Fruit fly (Drosophila melanogaster) whole organism, wandering third instar larva: ENCODE results near the gene CG34266.

ENCODE experiments used
- Abd-B ChIP-seq: fragments of >200 bp; optimal IDR thresholded peaks from 2 replicates; lab custom pipeline; 2017; ENCODE audit warnings: missing biosample characterization, missing genetic modification characterization
- CG32264 ChIP-seq: fragments of 200-800 bp; sonication (Bioruptor generic); optimal IDR thresholded peaks from 2 replicates; lab custom pipeline; 2016; ENCODE audit warnings: missing biosample characterization, missing genetic modification characterization
- CrebA ChIP-seq: fragments of 200-800 bp; sonication (Bioruptor generic); optimal IDR thresholded peaks from 2 replicates; lab custom pipeline; 2016; ENCODE audit warnings: missing biosample characterization, mild to moderate bottlenecking, missing genetic modification characterization, borderline replicate concordance
- Dfd ChIP-seq: fragments of >200 bp; optimal IDR thresholded peaks from 2 replicates; lab custom pipeline; 2017; ENCODE audit warnings: missing biosample characterization, missing genetic modification characterization
- Dif ChIP-seq: fragments of 200-275, 200-300 bp; sonication (Bioruptor generic); optimal IDR thresholded peaks from 2 replicates; lab custom pipeline; 2018; ENCODE audit warnings: missing biosample characterization, missing genetic modification characterization; ENCODE audit not compliant: partially characterized antibody
- GATAd ChIP-seq: sonication (Bioruptor generic); optimal IDR thresholded peaks from 2 replicates; lab custom pipeline; 2016; ENCODE audit warnings: missing biosample characterization, missing genetic modification characterization
- HLH106 ChIP-seq: fragments of 200-800 bp; optimal IDR thresholded peaks from 3 replicates; lab custom pipeline; 2019; ENCODE audit warnings: missing biosample characterization, mild to moderate bottlenecking, missing genetic modification characterization, moderate library complexity
- Hnf4 ChIP-seq: fragments of 200-800 bp; sonication (Bioruptor generic); optimal IDR thresholded peaks from 2 replicates; lab custom pipeline; 2016; ENCODE audit warnings: missing biosample characterization, mild to moderate bottlenecking, missing genetic modification characterization
- Hr78 ChIP-seq: fragments of >200 bp; optimal IDR thresholded peaks from 2 replicates; lab custom pipeline; 2017; ENCODE audit warnings: missing biosample characterization, missing genetic modification characterization
- Hr83 ChIP-seq: fragments of 200-300 bp; sonication (Bioruptor generic); optimal IDR thresholded peaks from 2 replicates; lab custom pipeline; 2016; ENCODE audit warnings: missing biosample characterization, mild to moderate bottlenecking, missing genetic modification characterization, moderate library complexity; ENCODE audit not compliant: poor library complexity, severe bottlenecking
- Jra ChIP-seq: sonication (Bioruptor generic); optimal IDR thresholded peaks from 2 replicates; lab custom pipeline; 2016; ENCODE audit warnings: missing biosample characterization, missing genetic modification characterization
- Mio ChIP-seq: sonication (Bioruptor generic); optimal IDR thresholded peaks from 2 replicates; lab custom pipeline; 2016; ENCODE audit warnings: missing biosample characterization, missing genetic modification characterization
- Myc ChIP-seq: fragments of >200 bp; optimal IDR thresholded peaks from 2 replicates; lab custom pipeline; 2017
- N ChIP-seq: fragments of >200 bp; optimal IDR thresholded peaks from 2 replicates; lab custom pipeline; 2018; ENCODE audit warnings: missing biosample characterization, missing external identifiers, missing genetic modification characterization
- OdsH ChIP-seq: fragments of 200-800 bp; sonication (Bioruptor generic); optimal IDR thresholded peaks from 2 replicates; lab custom pipeline; 2016; ENCODE audit warnings: missing biosample characterization, mild to moderate bottlenecking, missing genetic modification characterization
- Sp1 ChIP-seq: fragments of 200-800 bp; sonication (Bioruptor generic); optimal IDR thresholded peaks from 3 replicates; lab custom pipeline; 2019; ENCODE audit warnings: missing biosample characterization, mild to moderate bottlenecking, missing genetic modification characterization, moderate library complexity
- Vsx2 ChIP-seq: fragments of 200-300, 225-300 bp; sonication (Bioruptor generic); optimal IDR thresholded peaks from 2 replicates; lab custom pipeline; 2018; ENCODE audit warnings: missing biosample characterization, missing genetic modification characterization; ENCODE audit not compliant: partially characterized antibody
- br ChIP-seq: fragments of 200-800 bp; sonication (Bioruptor generic); optimal IDR thresholded peaks from 2 replicates; lab custom pipeline; 2016; ENCODE audit warnings: missing biosample characterization, missing genetic modification characterization
- brk ChIP-seq: fragments of 200-800 bp; sonication (Bioruptor generic); optimal IDR thresholded peaks from 2 replicates; lab custom pipeline; 2016; ENCODE audit warnings: missing biosample characterization, mild to moderate bottlenecking, missing genetic modification characterization
- dl ChIP-seq, 2 experiments: fragments of 175-275, 200-275 bp in 1 of 2; fragments of 200-275 bp in 1 of 2; sonication (Bioruptor generic); optimal IDR thresholded peaks; lab custom pipeline; 2018; ENCODE audit warnings: mild to moderate bottlenecking in 2 of 2, missing biosample characterization in 2 of 2, missing genetic modification characterization in 2 of 2, moderate library complexity in 2 of 2; ENCODE audit not compliant: partially characterized antibody in 2 of 2, insufficient read depth in 1 of 2
- dmrt93B ChIP-seq: fragments of 200-800 bp; sonication (Bioruptor generic); optimal IDR thresholded peaks from 2 replicates; lab custom pipeline; 2018; ENCODE audit warnings: missing biosample characterization, mild to moderate bottlenecking, missing genetic modification characterization
- dsf ChIP-seq: sonication (Bioruptor generic); optimal IDR thresholded peaks from 2 replicates; lab custom pipeline; 2016; ENCODE audit warnings: missing biosample characterization, missing genetic modification characterization, borderline replicate concordance
- ey ChIP-seq: fragments of 200-800 bp; sonication (Bioruptor generic); optimal IDR thresholded peaks from 2 replicates; lab custom pipeline; 2016; ENCODE audit warnings: missing biosample characterization, missing genetic modification characterization
- foxo ChIP-seq, 2 experiments: fragments of 200-800 bp; sonication (Bioruptor generic); optimal IDR thresholded peaks; 2 replicates in 1 of 2; 3 replicates in 1 of 2; lab custom pipeline; 2016 to 2017; ENCODE audit warnings: missing biosample characterization in 2 of 2, missing genetic modification characterization in 2 of 2
- jim ChIP-seq: fragments of 175-275, 200-325 bp; sonication (Bioruptor generic); optimal IDR thresholded peaks from 2 replicates; lab custom pipeline; 2016; ENCODE audit warnings: missing biosample characterization, mild to moderate bottlenecking, missing genetic modification characterization
- pan ChIP-seq: fragments of >200 bp; optimal IDR thresholded peaks from 2 replicates; lab custom pipeline; 2017
- psq ChIP-seq: fragments of 200-800 bp; sonication (Bioruptor generic); optimal IDR thresholded peaks from 3 replicates; lab custom pipeline; 2017; ENCODE audit warnings: missing biosample characterization, mild to moderate bottlenecking, missing genetic modification characterization, moderate library complexity
- rgr ChIP-seq: fragments of 200-800 bp; sonication (Bioruptor generic); optimal IDR thresholded peaks from 3 replicates; lab custom pipeline; 2016; ENCODE audit warnings: missing biosample characterization, mild to moderate bottlenecking, missing genetic modification characterization
- sage ChIP-seq: fragments of 200-800 bp; sonication (Bioruptor generic); optimal IDR thresholded peaks from 2 replicates; lab custom pipeline; 2016; ENCODE audit warnings: missing biosample characterization, mild to moderate bottlenecking, missing genetic modification characterization
- sv ChIP-seq: fragments of 200-800 bp; sonication (Bioruptor generic); optimal IDR thresholded peaks from 3 replicates; lab custom pipeline; 2016; ENCODE audit warnings: missing biosample characterization, missing genetic modification characterization
- tai ChIP-seq: sonication (Bioruptor generic); optimal IDR thresholded peaks from 2 replicates; lab custom pipeline; 2016; ENCODE audit warnings: missing biosample characterization, missing genetic modification characterization
- usp ChIP-seq: fragments of >200 bp; optimal IDR thresholded peaks from 2 replicates; lab custom pipeline; 2017; ENCODE audit warnings: missing biosample characterization, missing genetic modification characterization
- woc ChIP-seq: sonication (Bioruptor generic); optimal IDR thresholded peaks from 2 replicates; lab custom pipeline; 2016; ENCODE audit warnings: missing biosample characterization, mild to moderate bottlenecking, missing genetic modification characterization

Gene CG34266

dm6 chr3L:4679063-4679462 is 1.4 kb downstream of the CG34266 start:
- TF ChIP-seq CG32264 (GFP tag; lab: Kevin White, UChicago) (no peak), sage (GFP tag; lab: Kevin White, UChicago) (no peak), dsf (GFP tag; lab: Kevin White, UChicago) (no peak), Hr78 (no peak), Hr83 (GFP tag; lab: Kevin White, UChicago) (no peak), dmrt93B (GFP tag; lab: Kevin White, UChicago) (no peak), rgr (no peak), sv (GFP tag; lab: Kevin White, UChicago) (no peak), usp (GFP tag; lab: Kevin White, UChicago) (no peak), ey (GFP tag; lab: Kevin White, UChicago) (no peak), foxo (GFP tag; optimal IDR thresholded peaks at IDR 0.05; lab: Kevin White, UChicago) (no peak), GATAd (GFP tag; lab: Kevin White, UChicago) (no peak), Vsx2 (GFP tag; lab: Kevin White, UChicago) (no peak), Dfd (no peak), tai (GFP tag; lab: Kevin White, UChicago) (no peak), CrebA (no peak), Mio (GFP tag; lab: Kevin White, UChicago) (no peak), Myc (lab: Kevin White, UChicago) (no peak), Dif (GFP tag; lab: Kevin White, UChicago) (no peak)

dm6 chr3L:4684622-4685276 is 7.1 kb downstream of the CG34266 start:
- TF ChIP-seq HLH106 (tag; lab: Kevin White, UChicago), result no peak
- TF ChIP-seq GATAd (GFP tag; lab: Kevin White, UChicago), result no peak
- no peak for TF ChIP-seq woc (GFP tag; lab: Kevin White, UChicago)
- no peak for TF ChIP-seq N
- TF ChIP-seq CG32264 (GFP tag; lab: Kevin White, UChicago), result no peak
- TF ChIP-seq tai (GFP tag; lab: Kevin White, UChicago), result no peak
- TF ChIP-seq Hr78, result no peak
- TF ChIP-seq ey (GFP tag; lab: Kevin White, UChicago), result no peak
- no peak for TF ChIP-seq Vsx2 (GFP tag; lab: Kevin White, UChicago)
- no peak for TF ChIP-seq psq
- TF ChIP-seq Sp1 (GFP tag; lab: Kevin White, UChicago), result no peak
- TF ChIP-seq foxo (GFP tag; optimal IDR thresholded peaks at IDR 0.05; lab: Kevin White, UChicago), result no peak
- TF ChIP-seq Hnf4, result no peak
- TF ChIP-seq usp (GFP tag; lab: Kevin White, UChicago), result no peak
- no peak for TF ChIP-seq Jra (GFP tag; lab: Kevin White, UChicago)
- no peak for TF ChIP-seq Dif (GFP tag; lab: Kevin White, UChicago)
- no peak for TF ChIP-seq br (GFP tag; lab: Kevin White, UChicago)
- no peak for TF ChIP-seq Dfd
- no peak for TF ChIP-seq jim (GFP tag; lab: Kevin White, UChicago)
- no peak for TF ChIP-seq CrebA

- TF ChIP-seq tai (GFP tag; lab: Kevin White, UChicago), result no peak
- TF ChIP-seq br (GFP tag; lab: Kevin White, UChicago), result no peak
- TF ChIP-seq Myc (lab: Kevin White, UChicago), result no peak
- TF ChIP-seq dsf (GFP tag; lab: Kevin White, UChicago), result no peak
- TF ChIP-seq dmrt93B (GFP tag; lab: Kevin White, UChicago), result no peak
- TF ChIP-seq pan, result no peak
- TF ChIP-seq brk, result no peak
- no peak for TF ChIP-seq foxo (GFP tag; optimal IDR thresholded peaks at IDR 0.05; lab: Kevin White, UChicago)
- no peak for TF ChIP-seq Dif (GFP tag; lab: Kevin White, UChicago)
- no peak for TF ChIP-seq Abd-B (GFP tag; lab: Kevin White, UChicago)
- TF ChIP-seq rgr, result no peak
- TF ChIP-seq CrebA, result no peak
- TF ChIP-seq sage (GFP tag; lab: Kevin White, UChicago), result no peak
These were observed 8.4 kb downstream of the CG34266 start for dm6 chr3L:4686050-4686449.

- TF ChIP-seq woc (GFP tag; lab: Kevin White, UChicago) (no peak), Hr78 (no peak), Jra (GFP tag; lab: Kevin White, UChicago) (no peak), dsf (GFP tag; lab: Kevin White, UChicago) (no peak), foxo (GFP tag; optimal IDR thresholded peaks at IDR 0.05; lab: Kevin White, UChicago) (no peak), dmrt93B (GFP tag; lab: Kevin White, UChicago) (no peak), HLH106 (tag; lab: Kevin White, UChicago) (no peak), OdsH (GFP tag; lab: Kevin White, UChicago) (no peak), psq (no peak), jim (GFP tag; lab: Kevin White, UChicago) (no peak), dl (GFP tag; optimal IDR thresholded peaks at IDR 0.05; lab: Kevin White, UChicago; ENCODE audit: insufficient read depth in 1 of 2, partially characterized antibody in 2 of 2) (no peak), Abd-B (GFP tag; lab: Kevin White, UChicago) (no peak), pan (no peak), Sp1 (GFP tag; lab: Kevin White, UChicago) (no peak)
These were observed 9.0 kb downstream of the CG34266 start for dm6 chr3L:4686609-4687008.
